Worm (Caenorhabditis elegans) whole organism, young adult: ENCODE results near the gene wdfy-2.
A peak's percentile ranks its signal among the peaks of the same experiment; 100 is the strongest.

Experiments
- B0261.1 ChIP-seq: sonication (generic microtip); optimal IDR thresholded peaks from 2 replicates; lab custom pipeline; 2016; ENCODE audit warnings: mild to moderate bottlenecking, missing genetic modification characterization, moderate library complexity, missing compliant biosample characterization
- D2030.7 ChIP-seq: fragments of 200-800 bp; sonication (Bioruptor generic); IDR thresholded peaks from 2 replicates; pipeline ENCODE4 v1.3.6; 2022; ENCODE audit warnings: missing genetic modification reagents, missing genetic modification characterization, missing compliant biosample characterization
- F39B2.1 ChIP-seq: fragments of 200-800 bp; sonication (Bioruptor generic); IDR thresholded peaks from 2 replicates; pipeline ENCODE4 v1.3.6; 2022; ENCODE audit warnings: missing genetic modification reagents, missing genetic modification characterization, missing compliant biosample characterization
- F52B5.7 ChIP-seq: sonication (generic microtip); optimal IDR thresholded peaks from 2 replicates; lab custom pipeline; 2016; ENCODE audit warnings: mild to moderate bottlenecking, missing genetic modification characterization, missing compliant biosample characterization
- F57C9.4 ChIP-seq: sonication (generic microtip); optimal IDR thresholded peaks from 2 replicates; lab custom pipeline; 2017; ENCODE audit warnings: mild to moderate bottlenecking, missing genetic modification characterization, missing compliant biosample characterization
- K11D2.4 ChIP-seq: fragments of 200-800 bp; sonication (Bioruptor generic); IDR thresholded peaks from 2 replicates; pipeline ENCODE4 v1.3.6; 2022; ENCODE audit warnings: missing genetic modification reagents, missing genetic modification characterization, missing compliant biosample characterization
- Y67H2A.10 ChIP-seq: fragments of 200-800 bp; sonication (Bioruptor generic); conservative IDR thresholded peaks from 2 replicates; pipeline ENCODE4 v1.3.6; 2022; ENCODE audit warnings: missing genetic modification reagents, missing genetic modification characterization, missing compliant biosample characterization
- athp-1 ChIP-seq: sonication (generic microtip); optimal IDR thresholded peaks from 2 replicates; lab custom pipeline; 2017; ENCODE audit warnings: mild to moderate bottlenecking, missing genetic modification characterization, missing compliant biosample characterization
- bed-2 ChIP-seq: fragments of 200-800 bp; sonication (Bioruptor generic); IDR thresholded peaks from 2 replicates; pipeline ENCODE4 v1.3.6; 2022; ENCODE audit warnings: missing genetic modification reagents, missing genetic modification characterization, missing compliant biosample characterization
- ceh-40 ChIP-seq: fragments of 200-800 bp; sonication (Bioruptor generic); IDR thresholded peaks from 2 replicates; pipeline ENCODE4 v1.3.6; 2022; ENCODE audit warnings: missing genetic modification characterization, missing compliant biosample characterization
- egrh-3 ChIP-seq: fragments of 200-800 bp; sonication (Bioruptor generic); IDR thresholded peaks from 2 replicates; pipeline ENCODE4 v1.3.6; 2022; ENCODE audit warnings: missing genetic modification reagents, missing genetic modification characterization, missing compliant biosample characterization
- hlh-26 ChIP-seq: fragments of 200-800 bp; sonication (Bioruptor generic); conservative IDR thresholded peaks from 2 replicates; pipeline ENCODE4 v1.3.6; 2022; ENCODE audit warnings: missing genetic modification reagents, missing genetic modification characterization, missing compliant biosample characterization
- hmg-1.2 ChIP-seq: fragments of 200-800 bp; sonication (Bioruptor generic); IDR thresholded peaks from 2 replicates; pipeline ENCODE4 v1.3.6; 2022; ENCODE audit warnings: missing genetic modification reagents, missing genetic modification characterization, missing compliant biosample characterization
- hsf-1 ChIP-seq: fragments of 200-800 bp; sonication (Bioruptor generic); IDR thresholded peaks from 2 replicates; pipeline ENCODE4 v1.3.6; 2022; ENCODE audit warnings: missing genetic modification reagents, missing genetic modification characterization, missing compliant biosample characterization
- let-526 ChIP-seq: fragments of 200-800 bp; sonication (Bioruptor generic); IDR thresholded peaks from 2 replicates; pipeline ENCODE4 v1.3.6; 2022; ENCODE audit warnings: missing genetic modification reagents, missing genetic modification characterization, missing compliant biosample characterization
- lsy-27 ChIP-seq: sonication (generic microtip); optimal IDR thresholded peaks from 2 replicates; lab custom pipeline; 2017; ENCODE audit warnings: missing genetic modification characterization, mild to moderate bottlenecking, missing compliant biosample characterization, antibody characterized with exemption, missing genotype, borderline replicate concordance; ENCODE audit not compliant: insufficient read depth
- madf-10 ChIP-seq: sonication (generic microtip); optimal IDR thresholded peaks from 2 replicates; lab custom pipeline; 2016; ENCODE audit warnings: mild to moderate bottlenecking, missing genetic modification characterization, missing compliant biosample characterization
- madf-6 ChIP-seq: fragments of 200-800 bp; sonication (Bioruptor generic); IDR thresholded peaks from 2 replicates; pipeline ENCODE4 v1.3.6; 2022; ENCODE audit warnings: missing genetic modification reagents, missing genetic modification characterization, missing compliant biosample characterization
- mcd-1 ChIP-seq: fragments of 200-800 bp; sonication (Bioruptor generic); IDR thresholded peaks from 2 replicates; pipeline ENCODE4 v1.3.6; 2022; ENCODE audit warnings: missing genetic modification reagents, missing genetic modification characterization, missing compliant biosample characterization
- nfya-1 ChIP-seq: sonication (generic microtip); optimal IDR thresholded peaks from 2 replicates; lab custom pipeline; 2017; ENCODE audit warnings: antibody characterized with exemption, missing compliant biosample characterization, missing genetic modification characterization, borderline replicate concordance; ENCODE audit not compliant: insufficient read depth
- nfyb-1 ChIP-seq: fragments of 200-800 bp; sonication (Bioruptor generic); IDR thresholded peaks from 2 replicates; pipeline ENCODE4 v1.3.6; 2022; ENCODE audit warnings: missing genetic modification reagents, missing genetic modification characterization, missing compliant biosample characterization
- pbrm-1 ChIP-seq: fragments of 200-800 bp; sonication (Bioruptor generic); IDR thresholded peaks from 2 replicates; pipeline ENCODE4 v1.3.6; 2022; ENCODE audit warnings: missing genetic modification reagents, missing genetic modification characterization, missing compliant biosample characterization
- repo-1 ChIP-seq: sonication (generic microtip); optimal IDR thresholded peaks from 2 replicates; lab custom pipeline; 2017; ENCODE audit warnings: mild to moderate bottlenecking, missing genetic modification characterization, missing compliant biosample characterization
- rpc-1 ChIP-seq, 2 experiments: fragments of 150-350 bp in 1 of 2; sonication (generic microtip) in 1 of 2; optimal IDR thresholded peaks; 2 replicates each; lab custom pipeline; 2014 to 2018; ENCODE audit warnings: missing biosample characterization in 1 of 2, missing genetic modification characterization in 1 of 2, missing genetic modification reagents in 1 of 2, missing genotype in 1 of 2
- sdz-38 ChIP-seq: sonication (generic microtip); optimal IDR thresholded peaks from 2 replicates; lab custom pipeline; 2016; ENCODE audit warnings: missing genotype, missing genetic modification characterization, missing compliant biosample characterization
- snpc-1.1 ChIP-seq: sonication (generic microtip); optimal IDR thresholded peaks from 2 replicates; lab custom pipeline; 2017; ENCODE audit warnings: missing genetic modification characterization, mild to moderate bottlenecking, missing compliant biosample characterization, antibody characterized with exemption, moderate library complexity, missing genotype, missing genetic modification reagents; ENCODE audit not compliant: insufficient read depth
- snpc-4 ChIP-seq, 5 experiments: fragments of 150-350 bp in 1 of 5; sonication (generic microtip) in 4 of 5; optimal IDR thresholded peaks; 2 replicates each; lab custom pipeline; 2014 to 2018; ENCODE audit warnings: missing genetic modification characterization in 5 of 5, missing biosample characterization in 3 of 5, antibody characterized with exemption in 2 of 5, mild to moderate bottlenecking in 2 of 5, missing compliant biosample characterization in 2 of 5, missing genotype in 2 of 5, moderate library complexity in 2 of 5, missing genetic modification reagents in 1 of 5
- somi-1 ChIP-seq: fragments of 200-800 bp; sonication (Bioruptor generic); optimal IDR thresholded peaks from 2 replicates; lab custom pipeline; 2018; ENCODE audit warnings: mild to moderate bottlenecking, missing genetic modification characterization, missing compliant biosample characterization
- tbx-9 ChIP-seq: sonication (generic microtip); optimal IDR thresholded peaks from 2 replicates; lab custom pipeline; 2016; ENCODE audit warnings: borderline replicate concordance, missing genetic modification characterization, inconsistent platforms, missing compliant biosample characterization
- tlf-1 ChIP-seq: fragments of 200-800 bp; sonication (Bioruptor generic); optimal IDR thresholded peaks from 2 replicates; lab custom pipeline; 2018; ENCODE audit warnings: mild to moderate bottlenecking, missing genetic modification characterization, missing compliant biosample characterization
- unc-62 ChIP-seq: fragments of 150-350 bp; optimal IDR thresholded peaks from 2 replicates; lab custom pipeline; 2014; ENCODE audit warnings: missing biosample characterization, missing genetic modification reagents, missing genetic modification characterization
- zfh-2 ChIP-seq: fragments of 200-800 bp; sonication (Bioruptor generic); conservative IDR thresholded peaks from 2 replicates; pipeline ENCODE4 v1.3.6; 2022; ENCODE audit warnings: missing genetic modification reagents, missing genetic modification characterization, missing compliant biosample characterization
- ztf-22 ChIP-seq: fragments of 200-800 bp; sonication (Bioruptor generic); optimal IDR thresholded peaks from 2 replicates; lab custom pipeline; 2018; ENCODE audit warnings: mild to moderate bottlenecking, missing genetic modification characterization, moderate library complexity, missing compliant biosample characterization
- ztf-25 ChIP-seq: fragments of 200-800 bp; sonication (Bioruptor generic); IDR thresholded peaks from 2 replicates; pipeline ENCODE4 v1.3.6; 2022; ENCODE audit warnings: missing genetic modification reagents, missing genetic modification characterization, missing compliant biosample characterization

The wdfy-2 gene

DNA sequence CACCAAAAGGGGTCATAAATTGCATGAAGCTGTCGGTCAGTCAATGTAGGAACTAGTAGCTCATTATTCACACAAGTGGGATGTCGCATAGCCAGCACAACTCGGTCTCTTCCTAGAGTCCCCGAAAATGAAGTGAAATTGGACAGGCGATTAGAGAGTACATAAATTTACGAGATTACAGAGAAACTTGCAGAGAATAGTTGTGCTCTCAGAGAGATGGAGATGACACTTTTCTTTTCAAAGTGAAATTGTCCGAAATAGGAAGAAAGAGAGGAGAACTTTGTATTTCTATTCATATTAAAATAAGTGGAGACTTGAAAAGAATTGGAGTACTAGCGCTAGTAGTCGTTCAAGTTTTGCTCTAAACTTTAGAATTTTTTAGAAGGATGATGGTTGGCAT lies 14.1 kb upstream of the wdfy-2 start:
- TF ChIP-seq nfya-1 (tag; lab: Kevin White, UChicago) (no peak), F52B5.7 (tag; lab: Kevin White, UChicago) (no peak), let-526 (GFP tag; lab: Robert Waterston, UW) (no peak), somi-1 (GFP tag; lab: Kevin White, UChicago) (no peak)

DNA sequence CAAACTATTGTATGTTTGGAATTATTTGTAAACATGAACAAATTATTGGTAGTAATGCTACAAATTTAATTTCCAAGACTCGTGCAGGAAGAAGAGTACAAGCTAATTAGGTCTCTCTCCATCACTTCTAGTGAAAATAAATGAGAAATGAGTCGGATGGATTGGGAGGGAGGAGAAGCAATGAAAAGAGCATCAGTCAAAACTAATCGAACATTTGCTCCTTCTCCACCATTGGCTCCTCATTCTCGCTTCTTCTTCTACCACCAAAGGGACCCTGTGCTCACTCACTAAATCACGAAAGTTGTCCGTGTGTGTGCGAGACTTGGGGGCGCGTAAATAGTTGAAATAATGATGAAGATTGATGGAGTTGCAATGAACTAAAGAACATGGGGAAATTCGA lies 12.8 kb upstream of the wdfy-2 start:
- TF ChIP-seq ztf-22 (GFP tag; lab: Kevin White, UChicago) (no peak), hlh-26 (GFP tag; lab: Robert Waterston, UW) (no peak), egrh-3 (GFP tag; lab: Robert Waterston, UW) (no peak), zfh-2 (no peak), hsf-1 (GFP tag; lab: Robert Waterston, UW) (no peak), lsy-27 (no peak), tbx-9 (tag; lab: Kevin White, UChicago) (no peak)

DNA sequence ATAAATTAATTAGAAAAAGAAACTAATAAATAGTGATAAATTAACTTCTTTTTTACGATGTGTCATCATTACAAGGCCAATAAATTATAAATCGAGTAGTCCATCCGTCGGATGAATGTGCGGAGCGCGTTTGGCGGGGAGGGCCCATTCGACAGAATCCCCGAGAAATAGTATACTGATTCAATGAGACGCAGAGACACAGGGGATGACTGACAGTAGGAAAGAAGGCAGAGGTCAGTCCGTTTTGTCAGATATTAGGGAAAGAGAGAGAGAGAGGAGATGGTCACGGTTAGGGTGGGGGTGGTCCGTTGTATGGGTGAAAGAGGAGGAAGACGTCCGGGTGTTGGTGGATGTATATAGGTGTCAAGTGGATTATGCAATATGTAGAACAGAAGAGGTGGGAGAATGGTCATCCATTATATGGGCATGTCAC lies 11.0 kb upstream of the wdfy-2 start:
- no peak for TF ChIP-seq lsy-27
- TF ChIP-seq hmg-1.2 (GFP tag; lab: Robert Waterston, UW): peak; percentile 66
- TF ChIP-seq unc-62 (GFP tag; lab: Kevin White, UChicago): peak; percentile 19
- no peak for TF ChIP-seq F39B2.1 (GFP tag; lab: Robert Waterston, UW)

DNA sequence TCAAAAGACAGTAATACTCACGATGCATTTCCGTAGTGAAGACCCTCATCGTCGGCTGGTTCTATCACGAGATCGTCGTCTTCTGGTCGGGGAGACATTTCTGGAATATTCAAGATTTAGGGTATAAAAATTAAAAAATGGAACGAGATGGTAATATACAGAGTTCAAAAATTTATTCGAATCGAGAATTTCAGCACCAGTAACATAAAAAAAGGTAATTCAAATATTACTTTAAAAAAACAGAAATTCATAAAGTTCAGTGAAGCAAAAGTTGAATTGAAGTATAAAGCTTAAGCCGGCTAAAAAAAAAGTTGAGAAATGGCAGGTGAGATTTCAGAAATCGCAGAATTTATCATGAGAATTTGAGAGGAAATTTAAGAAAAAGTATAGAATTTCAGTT lies 9.5 kb upstream of the wdfy-2 start, which contains the start of gene cam-1:
Gene cam-1, minus strand, starts transcription at position 101 of the 400 bp plus-strand sequence.
- TF ChIP-seq sdz-38 (tag; lab: Kevin White, UChicago): no peak
- TF ChIP-seq nfyb-1: no peak
- TF ChIP-seq egrh-3 (GFP tag; lab: Robert Waterston, UW): no peak
- TF ChIP-seq Y67H2A.10: no peak
- TF ChIP-seq B0261.1 (tag; lab: Kevin White, UChicago): no peak
- no peak for TF ChIP-seq nfya-1 (tag; lab: Kevin White, UChicago)
- no peak for TF ChIP-seq hsf-1 (GFP tag; lab: Robert Waterston, UW)
- TF ChIP-seq snpc-4 (GFP tag; optimal IDR thresholded peaks at IDR 0.05; lab: Kevin White, UChicago): no peak
- no peak for TF ChIP-seq snpc-4 (tag; optimal IDR thresholded peaks at IDR 0.05; lab: Kevin White, UChicago)
- TF ChIP-seq ceh-40: no peak
- TF ChIP-seq mcd-1: no peak

- no peak for TF ChIP-seq K11D2.4
- no peak for TF ChIP-seq Y67H2A.10
- no peak for TF ChIP-seq madf-10 (tag; lab: Kevin White, UChicago)
- TF ChIP-seq repo-1: no peak
- no peak for TF ChIP-seq tlf-1 (GFP tag; lab: Kevin White, UChicago)
- no peak for TF ChIP-seq athp-1 (tag; lab: Kevin White, UChicago)
- no peak for TF ChIP-seq snpc-1.1
- no peak for TF ChIP-seq D2030.7 (GFP tag; lab: Robert Waterston, UW)
- no peak for TF ChIP-seq rpc-1 (optimal IDR thresholded peaks at IDR 0.05; lab: Kevin White, UChicago)
- no peak for TF ChIP-seq rpc-1 (tag; optimal IDR thresholded peaks at IDR 0.05; lab: Kevin White, UChicago)
- no peak for TF ChIP-seq madf-6 (GFP tag; lab: Robert Waterston, UW)
- no peak for TF ChIP-seq pbrm-1 (GFP tag; lab: Robert Waterston, UW)
- no peak for TF ChIP-seq bed-2 (GFP tag; lab: Robert Waterston, UW)
- no peak for TF ChIP-seq ztf-25
- TF ChIP-seq F57C9.4: no peak
- TF ChIP-seq, all 124 proteins: peak for 0
Measured at ce11 chrII:9310794-9311193, 8.9 kb upstream of the wdfy-2 start.
